Fruit fly (Drosophila melanogaster) whole organism, embryonic: ENCODE measurements around the gene Spps.

Source experiments
- Adf1 ChIP-seq: fragments of 200-800 bp; sonication (Bioruptor generic); IDR thresholded peaks from 2 replicates; pipeline ENCODE4 v1.3.6; 2022; ENCODE audit warnings: missing biosample characterization, missing genetic modification characterization
- Aef1 ChIP-seq: fragments of 200-800 bp; sonication (Bioruptor generic); IDR thresholded peaks from 3 replicates; pipeline ENCODE4 v1.3.6; 2022; ENCODE audit warnings: missing biosample characterization, missing genetic modification characterization
- Awh ChIP-seq: fragments of 200-800 bp; sonication (Bioruptor generic); IDR thresholded peaks from 2 replicates; pipeline ENCODE4, ENCODE4 v1.3.6; 2022; ENCODE audit warnings: missing biosample characterization, missing genetic modification characterization
- Blimp-1 ChIP-seq: fragments of 200-800 bp; sonication (Bioruptor generic); optimal IDR thresholded peaks from 3 replicates; lab custom pipeline; 2018; ENCODE audit warnings: missing biosample characterization, missing genetic modification characterization, mild to moderate bottlenecking, moderate library complexity, missing genetic modification reagents
- CG10267 ChIP-seq: fragments of 200-800 bp; sonication (Bioruptor generic); optimal IDR thresholded peaks from 2 replicates; lab custom pipeline; 2018; ENCODE audit warnings: missing biosample characterization, mild to moderate bottlenecking, missing genetic modification characterization, moderate library complexity
- CG12104 ChIP-seq: fragments of 200-800 bp; sonication (Bioruptor generic); optimal IDR thresholded peaks from 3 replicates; lab custom pipeline; 2016; ENCODE audit warnings: missing biosample characterization, missing genetic modification characterization
- CG13775 ChIP-seq: fragments of 200-800 bp; sonication (Bioruptor generic); optimal IDR thresholded peaks from 3 replicates; lab custom pipeline; 2017; ENCODE audit warnings: missing biosample characterization, mild to moderate bottlenecking, missing genetic modification characterization
- CG1603 ChIP-seq: fragments of 200-800 bp; sonication (Bioruptor generic); optimal IDR thresholded peaks from 2 replicates; lab custom pipeline; 2019; ENCODE audit warnings: missing biosample characterization, mild to moderate bottlenecking, missing genetic modification characterization, moderate library complexity
- CG17328 ChIP-seq: fragments of 200-800 bp; sonication (Bioruptor generic); IDR thresholded peaks from 2 replicates; pipeline ENCODE4 v1.3.6; 2022; ENCODE audit warnings: missing biosample characterization, missing genetic modification characterization
- CG17829 ChIP-seq: fragments of 200-800 bp; optimal IDR thresholded peaks from 2 replicates; lab custom pipeline; 2019; ENCODE audit warnings: missing biosample characterization, mild to moderate bottlenecking, missing genetic modification characterization, moderate library complexity
- CG18619 ChIP-seq: fragments of 200-800 bp; sonication (Bioruptor generic); optimal IDR thresholded peaks from 3 replicates; lab custom pipeline; 2017; ENCODE audit warnings: missing biosample characterization, mild to moderate bottlenecking, missing genetic modification characterization
- CG18764 ChIP-seq: fragments of 200-800 bp; sonication (Bioruptor generic); optimal IDR thresholded peaks from 3 replicates; lab custom pipeline; 2016; ENCODE audit warnings: missing biosample characterization, missing genetic modification characterization
- CG2202 ChIP-seq: fragments of 200-800 bp; sonication (Bioruptor generic); optimal IDR thresholded peaks from 2 replicates; lab custom pipeline; 2018; ENCODE audit warnings: missing biosample characterization, mild to moderate bottlenecking, missing genetic modification characterization
- CG2889 ChIP-seq: fragments of 200-800 bp; sonication (Bioruptor generic); IDR thresholded peaks from 3 replicates; pipeline ENCODE4 v1.3.6; 2022; ENCODE audit warnings: missing biosample characterization, missing genetic modification characterization
- CG30020 ChIP-seq: fragments of 200-800 bp; optimal IDR thresholded peaks from 2 replicates; lab custom pipeline; 2019; ENCODE audit warnings: missing biosample characterization, mild to moderate bottlenecking, missing genetic modification characterization, moderate library complexity
- CG32767 ChIP-seq: fragments of 200-800 bp; sonication (Bioruptor generic); IDR thresholded peaks from 2 replicates; pipeline ENCODE4 v1.3.6; 2022; ENCODE audit warnings: missing biosample characterization, missing genetic modification characterization
- CG43689 ChIP-seq: fragments of 200-800 bp; sonication (Bioruptor generic); IDR thresholded peaks from 2 replicates; pipeline ENCODE4 v1.3.6; 2022; ENCODE audit warnings: missing biosample characterization, missing genetic modification characterization
- CG6254 ChIP-seq: fragments of 200-800 bp; sonication (Bioruptor generic); optimal IDR thresholded peaks from 3 replicates; lab custom pipeline; 2017; ENCODE audit warnings: mild to moderate bottlenecking, missing biosample characterization, missing genetic modification reagents, missing genetic modification characterization
- CG7839 ChIP-seq: fragments of 200-800 bp; sonication (Bioruptor generic); optimal IDR thresholded peaks from 3 replicates; lab custom pipeline; 2018; ENCODE audit warnings: missing biosample characterization, mild to moderate bottlenecking, missing genetic modification characterization, moderate library complexity
- CG8359 ChIP-seq: fragments of 200-800 bp; sonication (Bioruptor generic); optimal IDR thresholded peaks from 2 replicates; lab custom pipeline; 2017; ENCODE audit warnings: missing biosample characterization, mild to moderate bottlenecking, missing genetic modification characterization, borderline replicate concordance
- CG8765 ChIP-seq: fragments of 200-800 bp; sonication (Bioruptor generic); IDR thresholded peaks from 2 replicates; pipeline ENCODE4 v1.3.6; 2022; ENCODE audit warnings: missing biosample characterization, missing genetic modification characterization
- CTCF ChIP-seq: fragments of 200-800 bp; sonication (Bioruptor generic); optimal IDR thresholded peaks from 2 replicates; lab custom pipeline; 2017; ENCODE audit warnings: missing biosample characterization, mild to moderate bottlenecking, missing genetic modification characterization, moderate library complexity
- Dip2 ChIP-seq: fragments of 200-800 bp; sonication (Bioruptor generic); IDR thresholded peaks from 2 replicates; pipeline ENCODE4 v1.3.6; 2022; ENCODE audit warnings: missing biosample characterization, missing genetic modification characterization
- Dp ChIP-seq: fragments of 200-800 bp; sonication (Bioruptor generic); optimal IDR thresholded peaks from 2 replicates; lab custom pipeline; 2018; ENCODE audit warnings: missing biosample characterization, mild to moderate bottlenecking, missing genetic modification characterization, moderate library complexity
- ERR ChIP-seq: fragments of 200-800 bp; sonication (Bioruptor generic); optimal IDR thresholded peaks from 2 replicates; lab custom pipeline; 2016; ENCODE audit warnings: missing biosample characterization, missing genetic modification characterization
- Fer1 ChIP-seq: fragments of 200-800 bp; sonication (Bioruptor generic); optimal IDR thresholded peaks from 2 replicates; lab custom pipeline; 2017; ENCODE audit warnings: missing biosample characterization, mild to moderate bottlenecking, missing genetic modification characterization
- Lhr ChIP-seq: fragments of 200-800 bp; sonication (Bioruptor generic); optimal IDR thresholded peaks from 3 replicates; lab custom pipeline; 2017; ENCODE audit warnings: mild to moderate bottlenecking, missing biosample characterization, missing genetic modification reagents, missing genetic modification characterization
- Meics ChIP-seq: fragments of 200-800 bp; sonication (Bioruptor generic); optimal IDR thresholded peaks from 2 replicates; lab custom pipeline; 2017; ENCODE audit warnings: missing biosample characterization, mild to moderate bottlenecking, missing genetic modification characterization
- Scr ChIP-seq: fragments of 200-800 bp; sonication (Bioruptor generic); IDR thresholded peaks from 2 replicates; pipeline ENCODE4 v1.3.6; 2022; ENCODE audit warnings: missing biosample characterization, missing genetic modification characterization; ENCODE audit not compliant: partially characterized antibody
- Sox100B ChIP-seq: fragments of 200-800 bp; sonication (Bioruptor generic); optimal IDR thresholded peaks from 3 replicates; lab custom pipeline; 2018; ENCODE audit warnings: missing biosample characterization, mild to moderate bottlenecking, missing genetic modification characterization
- Xrp1 ChIP-seq: fragments of 200-800 bp; sonication (Bioruptor generic); IDR thresholded peaks from 2 replicates; pipeline ENCODE4 v1.3.6; 2022; ENCODE audit warnings: missing biosample characterization, missing genetic modification characterization
- bsh ChIP-seq, 2 experiments: fragments of 200-800 bp; sonication (Bioruptor generic); optimal IDR thresholded peaks; 2 replicates each; lab custom pipeline; 2017 to 2018; ENCODE audit warnings: mild to moderate bottlenecking in 2 of 2, missing biosample characterization in 2 of 2, missing genetic modification characterization in 2 of 2, moderate library complexity in 1 of 2
- btn ChIP-seq: fragments of 200-800 bp; sonication (Bioruptor generic); optimal IDR thresholded peaks from 2 replicates; lab custom pipeline; 2016; ENCODE audit warnings: missing biosample characterization, missing genetic modification characterization
- cad ChIP-seq: fragments of >200 bp; optimal IDR thresholded peaks from 2 replicates; lab custom pipeline; 2017; ENCODE audit warnings: missing biosample characterization, missing genetic modification characterization
- caup ChIP-seq: fragments of 200-800 bp; sonication (Bioruptor generic); optimal IDR thresholded peaks from 3 replicates; lab custom pipeline; 2017; ENCODE audit warnings: missing biosample characterization, mild to moderate bottlenecking, missing genetic modification characterization, moderate library complexity; ENCODE audit not compliant: severe bottlenecking
- dati ChIP-seq: fragments of 200-800 bp; sonication (Bioruptor generic); IDR thresholded peaks from 2 replicates; pipeline ENCODE4 v1.3.6; 2022; ENCODE audit warnings: missing biosample characterization, missing genetic modification characterization
- eve ChIP-seq, 2 experiments: fragments of >200 bp; optimal IDR thresholded peaks; 2 replicates each; lab custom pipeline; 2017; ENCODE audit warnings: missing biosample characterization in 2 of 2, missing genetic modification characterization in 2 of 2
- exex ChIP-seq: fragments of 200-800 bp; sonication (Bioruptor generic); optimal IDR thresholded peaks from 4 replicates; lab custom pipeline; 2018; ENCODE audit warnings: missing biosample characterization, mild to moderate bottlenecking, missing genetic modification characterization, moderate library complexity
- eyg ChIP-seq: fragments of 200-800 bp; sonication (Bioruptor generic); optimal IDR thresholded peaks from 3 replicates; lab custom pipeline; 2016; ENCODE audit warnings: missing biosample characterization, missing genetic modification characterization
- gfzf ChIP-seq: fragments of 200-800 bp; sonication (Bioruptor generic); optimal IDR thresholded peaks from 2 replicates; lab custom pipeline; 2016; ENCODE audit warnings: missing biosample characterization, mild to moderate bottlenecking, missing genetic modification characterization, moderate library complexity
- grau ChIP-seq: fragments of 200-800 bp; optimal IDR thresholded peaks from 3 replicates; lab custom pipeline; 2019; ENCODE audit warnings: missing biosample characterization, mild to moderate bottlenecking, missing genetic modification characterization, moderate library complexity
- grn ChIP-seq: fragments of 200-800 bp; sonication (Bioruptor generic); optimal IDR thresholded peaks from 3 replicates; lab custom pipeline; 2017; ENCODE audit warnings: missing biosample characterization, missing genetic modification characterization
- hth ChIP-seq: fragments of >200 bp; optimal IDR thresholded peaks from 2 replicates; lab custom pipeline; 2017; ENCODE audit warnings: inconsistent platforms
- kay ChIP-seq: fragments of 200-800 bp; sonication (Bioruptor generic); optimal IDR thresholded peaks from 2 replicates; lab custom pipeline; 2016; ENCODE audit warnings: missing biosample characterization, missing genetic modification characterization
- mam ChIP-seq: fragments of 200-800 bp; sonication (Bioruptor generic); optimal IDR thresholded peaks from 3 replicates; lab custom pipeline; 2016; ENCODE audit warnings: missing biosample characterization, missing genetic modification characterization
- mld ChIP-seq: fragments of 200-800 bp; sonication (Bioruptor generic); IDR thresholded peaks from 3 replicates; pipeline ENCODE4 v1.3.6; 2022; ENCODE audit warnings: missing biosample characterization, missing genetic modification characterization; ENCODE audit not compliant: partially characterized antibody
- pho ChIP-seq: fragments of 200-800 bp; sonication (Bioruptor generic); optimal IDR thresholded peaks from 2 replicates; lab custom pipeline; 2016; ENCODE audit warnings: missing biosample characterization, missing genetic modification characterization
- run ChIP-seq: fragments of 200-800 bp; sonication (Bioruptor generic); optimal IDR thresholded peaks from 3 replicates; lab custom pipeline; 2018; ENCODE audit warnings: missing biosample characterization, mild to moderate bottlenecking, missing genetic modification characterization
- slp2 ChIP-seq: fragments of 200-800 bp; sonication (Bioruptor generic); optimal IDR thresholded peaks from 2 replicates; lab custom pipeline; 2016; ENCODE audit warnings: missing biosample characterization, missing genetic modification characterization
- sug ChIP-seq: fragments of 200-800 bp; optimal IDR thresholded peaks from 2 replicates; lab custom pipeline; 2019; ENCODE audit warnings: missing biosample characterization, mild to moderate bottlenecking, missing genetic modification characterization, moderate library complexity
- unpg ChIP-seq: fragments of 200-800 bp; sonication (Bioruptor generic); optimal IDR thresholded peaks from 3 replicates; lab custom pipeline; 2018; ENCODE audit warnings: missing biosample characterization, mild to moderate bottlenecking, missing genetic modification characterization, moderate library complexity
- wdn ChIP-seq: fragments of 200-800 bp; sonication (Bioruptor generic); IDR thresholded peaks from 2 replicates; pipeline ENCODE4 v1.3.6; 2022; ENCODE audit warnings: missing biosample characterization, missing genetic modification characterization

Spps gene

dm6 chr3R:24271071-24271470 lies 44.3 kb upstream of the Spps start, which contains the start of gene jar (continued):
- TF ChIP-seq gfzf (peak; percentile 65), CG43689 (GFP tag; lab: Robert Waterston, UW) (no peak), Blimp-1 (GFP tag; lab: Kevin White, UChicago) (peak; percentile 5), Lhr (GFP tag; lab: Kevin White, UChicago) (peak; percentile 66), cad (GFP tag; lab: Kevin White, UChicago) (peak; percentile 23), Sox100B (no peak), CG7839 (tag; lab: Kevin White, UChicago) (peak; percentile 25), sug (tag; lab: Kevin White, UChicago) (peak; percentile 38), CG13775 (GFP tag; lab: Kevin White, UChicago) (peak; percentile 4), Aef1 (GFP tag; lab: Robert Waterston, UW) (peak; percentile 86), mld (GFP tag; lab: Robert Waterston, UW) (peak; percentile 70; the same call in 2 of the 3 replicates), Dp (GFP tag; lab: Kevin White, UChicago) (peak; percentile 100), CG10267 (tag; lab: Kevin White, UChicago) (peak; percentile 78), CG18764 (peak; percentile 70), CG8359 (GFP tag; lab: Kevin White, UChicago) (no peak), CG8765 (peak; percentile 40; the same call in 1 of the 2 replicates), btn (GFP tag; lab: Kevin White, UChicago) (no peak), CG17328 (GFP tag; lab: Robert Waterston, UW) (peak; percentile 35), caup (GFP tag; lab: Kevin White, UChicago) (peak; percentile 44), run (peak; percentile 39), eve (GFP tag; optimal IDR thresholded peaks at IDR 0.05; lab: Kevin White, UChicago) (no peak), Xrp1 (GFP tag; lab: Robert Waterston, UW) (peak; percentile 42; the same call in 1 of the 2 replicates), Awh (GFP tag; lab: Robert Waterston, UW) (0 out of 2 replicates have a peak, but pooled peaks have one; percentile 45), bsh (GFP tag; optimal IDR thresholded peaks at IDR 0.05; lab: Kevin White, UChicago) (no peak), CG2889 (no peak), wdn (GFP tag; lab: Robert Waterston, UW) (no peak), CTCF (peak; percentile 57), hth (lab: Kevin White, UChicago) (no peak), CG1603 (tag; lab: Kevin White, UChicago) (peak; percentile 90), Scr (GFP tag; lab: Robert Waterston, UW) (peak; percentile 88), grn (peak; percentile 71), pho (GFP tag; lab: Kevin White, UChicago) (peak; percentile 12), CG32767 (GFP tag; lab: Robert Waterston, UW) (no peak), ERR (GFP tag; lab: Kevin White, UChicago) (peak; percentile 6), Adf1 (peak; percentile 40; the same call in 1 of the 2 replicates), CG17829 (tag; lab: Kevin White, UChicago) (peak; percentile 61), Dip2 (GFP tag; lab: Robert Waterston, UW) (no peak), unpg (GFP tag; lab: Kevin White, UChicago) (peak; percentile 24), CG2202 (tag; lab: Kevin White, UChicago) (peak; percentile 24), CG30020 (peak; percentile 11), CG18619 (GFP tag; lab: Kevin White, UChicago) (no peak), slp2 (GFP tag; lab: Kevin White, UChicago) (no peak), mam (GFP tag; lab: Kevin White, UChicago) (no peak), dati (GFP tag; lab: Robert Waterston, UW) (no peak), CG6254 (GFP tag; lab: Kevin White, UChicago) (no peak), grau (tag; lab: Kevin White, UChicago) (peak; percentile 43), kay (no peak), exex (peak; percentile 22), CG12104 (GFP tag; lab: Kevin White, UChicago) (no peak), Fer1 (GFP tag; lab: Kevin White, UChicago) (peak; percentile 72), Meics (GFP tag; lab: Kevin White, UChicago) (peak; percentile 18), eyg (GFP tag; lab: Kevin White, UChicago) (no peak)
